Worm (Caenorhabditis elegans) whole organism, young adult: Measurements from ENCODE around the gene DH11.5.

Experiments
- B0261.1 ChIP-seq: sonication (generic microtip); optimal IDR thresholded peaks from 2 replicates; lab custom pipeline; 2016; ENCODE audit warnings: mild to moderate bottlenecking, missing genetic modification characterization, moderate library complexity, missing compliant biosample characterization
- F23B12.7 ChIP-seq: sonication (generic microtip); optimal IDR thresholded peaks from 2 replicates; lab custom pipeline; 2017; ENCODE audit warnings: missing genetic modification characterization, mild to moderate bottlenecking, missing compliant biosample characterization, antibody characterized with exemption, moderate library complexity; ENCODE audit not compliant: insufficient read depth
- F52B5.7 ChIP-seq: sonication (generic microtip); optimal IDR thresholded peaks from 2 replicates; lab custom pipeline; 2016; ENCODE audit warnings: mild to moderate bottlenecking, missing genetic modification characterization, missing compliant biosample characterization
- F57A8.1 ChIP-seq: fragments of 200-800 bp; sonication (Bioruptor generic); optimal IDR thresholded peaks from 2 replicates; lab custom pipeline; 2018; ENCODE audit warnings: mild to moderate bottlenecking, missing genetic modification characterization, moderate library complexity, missing compliant biosample characterization
- K11D2.4 ChIP-seq: fragments of 200-800 bp; sonication (Bioruptor generic); IDR thresholded peaks from 2 replicates; pipeline ENCODE4 v1.3.6; 2022; ENCODE audit warnings: missing genetic modification reagents, missing genetic modification characterization, missing compliant biosample characterization
- Y56A3A.18 ChIP-seq: fragments of 200-800 bp; sonication (Bioruptor generic); IDR thresholded peaks from 2 replicates; pipeline ENCODE4 v1.3.6; 2022; ENCODE audit warnings: missing genetic modification reagents, missing genetic modification characterization, missing compliant biosample characterization
- attf-3 ChIP-seq: fragments of 200-800 bp; sonication (Bioruptor generic); conservative IDR thresholded peaks from 2 replicates; pipeline ENCODE4 v1.3.6; 2022; ENCODE audit warnings: missing genetic modification reagents, missing genetic modification characterization, missing compliant biosample characterization
- attf-6 ChIP-seq: fragments of 200-800 bp; sonication (Bioruptor generic); IDR thresholded peaks from 2 replicates; pipeline ENCODE4 v1.3.6; 2022; ENCODE audit warnings: missing genetic modification reagents, missing genetic modification characterization, missing compliant biosample characterization
- bed-2 ChIP-seq: fragments of 200-800 bp; sonication (Bioruptor generic); IDR thresholded peaks from 2 replicates; pipeline ENCODE4 v1.3.6; 2022; ENCODE audit warnings: missing genetic modification reagents, missing genetic modification characterization, missing compliant biosample characterization
- ccch-3 ChIP-seq: fragments of 200-800 bp; sonication (Bioruptor generic); optimal IDR thresholded peaks from 2 replicates; lab custom pipeline; 2018; ENCODE audit warnings: mild to moderate bottlenecking, missing genetic modification characterization, missing compliant biosample characterization
- ceh-100 ChIP-seq: fragments of 200-800 bp; sonication (Bioruptor generic); IDR thresholded peaks from 2 replicates; pipeline ENCODE4 v1.3.6; 2022; ENCODE audit warnings: missing genetic modification reagents, missing genetic modification characterization, missing compliant biosample characterization
- die-1 ChIP-seq: sonication (generic microtip); optimal IDR thresholded peaks from 2 replicates; lab custom pipeline; 2016; ENCODE audit warnings: missing genotype, mild to moderate bottlenecking, missing genetic modification characterization, missing compliant biosample characterization
- dox-1 ChIP-seq: fragments of 200-800 bp; sonication (Bioruptor generic); IDR thresholded peaks from 2 replicates; pipeline ENCODE4 v1.3.6; 2022; ENCODE audit warnings: missing genetic modification reagents, missing genetic modification characterization, missing compliant biosample characterization
- efl-1 ChIP-seq: fragments of 150-350 bp; optimal IDR thresholded peaks from 2 replicates; lab custom pipeline; 2014; ENCODE audit warnings: missing biosample characterization, missing genetic modification reagents, missing genetic modification characterization
- ets-4 ChIP-seq: fragments of 200-800 bp; sonication (Bioruptor generic); optimal IDR thresholded peaks from 2 replicates; lab custom pipeline; 2018; ENCODE audit warnings: mild to moderate bottlenecking, missing genetic modification characterization, missing compliant biosample characterization
- fkh-3 ChIP-seq: sonication (generic microtip); optimal IDR thresholded peaks from 2 replicates; lab custom pipeline; 2016; ENCODE audit warnings: mild to moderate bottlenecking, missing genetic modification characterization, missing compliant biosample characterization
- hlh-12 ChIP-seq: sonication (generic microtip); optimal IDR thresholded peaks from 2 replicates; lab custom pipeline; 2016; ENCODE audit warnings: missing genetic modification characterization, missing compliant biosample characterization
- let-607 ChIP-seq, 2 experiments: fragments of 200-800 bp in 1 of 2; sonication (Bioruptor generic) in 1 of 2; sonication (generic microtip) in 1 of 2; optimal IDR thresholded peaks; 2 replicates each; lab custom pipeline; 2016 to 2018; ENCODE audit warnings: mild to moderate bottlenecking in 2 of 2, missing compliant biosample characterization in 2 of 2, missing genetic modification characterization in 2 of 2, moderate library complexity in 2 of 2, missing genotype in 1 of 2
- lin-26 ChIP-seq: fragments of 200-800 bp; sonication (Bioruptor generic); IDR thresholded peaks from 2 replicates; pipeline ENCODE4 v1.3.6; 2022; ENCODE audit warnings: missing genetic modification reagents, missing genetic modification characterization, missing compliant biosample characterization
- lin-35 ChIP-seq, 3 experiments: fragments of 150-350 bp in 2 of 3; sonication (generic microtip) in 1 of 3; optimal IDR thresholded peaks; 2 replicates each; lab custom pipeline; 2014 to 2018; ENCODE audit warnings: missing biosample characterization in 3 of 3, missing genetic modification characterization in 3 of 3, missing genetic modification reagents in 3 of 3
- lin-40 ChIP-seq: sonication (generic microtip); optimal IDR thresholded peaks from 2 replicates; lab custom pipeline; 2016; ENCODE audit warnings: missing genetic modification characterization, mild to moderate bottlenecking, missing compliant biosample characterization, missing genotype, missing genetic modification reagents
- lsl-1 ChIP-seq: fragments of 200-800 bp; sonication (Bioruptor generic); optimal IDR thresholded peaks from 2 replicates; lab custom pipeline; 2018; ENCODE audit warnings: mild to moderate bottlenecking, missing genetic modification characterization, moderate library complexity, missing compliant biosample characterization
- madf-6 ChIP-seq: fragments of 200-800 bp; sonication (Bioruptor generic); IDR thresholded peaks from 2 replicates; pipeline ENCODE4 v1.3.6; 2022; ENCODE audit warnings: missing genetic modification reagents, missing genetic modification characterization, missing compliant biosample characterization
- madf-8 ChIP-seq: fragments of 200-800 bp; sonication (Bioruptor generic); conservative IDR thresholded peaks from 2 replicates; pipeline ENCODE4 v1.3.6; 2022; ENCODE audit warnings: missing genetic modification reagents, missing genetic modification characterization, missing compliant biosample characterization
- mes-4 ChIP-seq: sonication (generic microtip); optimal IDR thresholded peaks from 2 replicates; lab custom pipeline; 2016; ENCODE audit warnings: missing genotype, missing genetic modification characterization, missing compliant biosample characterization
- mxl-1 ChIP-seq: sonication (generic microtip); optimal IDR thresholded peaks from 2 replicates; lab custom pipeline; 2016; ENCODE audit warnings: missing genetic modification characterization, missing compliant biosample characterization
- nfya-1 ChIP-seq: sonication (generic microtip); optimal IDR thresholded peaks from 2 replicates; lab custom pipeline; 2017; ENCODE audit warnings: antibody characterized with exemption, missing compliant biosample characterization, missing genetic modification characterization, borderline replicate concordance; ENCODE audit not compliant: insufficient read depth
- nfya-2 ChIP-seq: fragments of 200-800 bp; sonication (Bioruptor generic); IDR thresholded peaks from 2 replicates; pipeline ENCODE4 v1.3.6; 2022; ENCODE audit warnings: missing genetic modification reagents, missing genetic modification characterization, missing compliant biosample characterization
- nhr-80 ChIP-seq: sonication (generic microtip); optimal IDR thresholded peaks from 2 replicates; lab custom pipeline; 2016; ENCODE audit warnings: missing genetic modification characterization, missing compliant biosample characterization
- pha-4 ChIP-seq: fragments of 150-350 bp; sonication (generic microtip); optimal IDR thresholded peaks from 2 replicates; lab custom pipeline; 2014; ENCODE audit warnings: missing biosample characterization, missing genetic modification reagents, missing genetic modification characterization
- repo-1 ChIP-seq: sonication (generic microtip); optimal IDR thresholded peaks from 2 replicates; lab custom pipeline; 2017; ENCODE audit warnings: mild to moderate bottlenecking, missing genetic modification characterization, missing compliant biosample characterization
- snpc-1.3 ChIP-seq: sonication (generic microtip); optimal IDR thresholded peaks from 2 replicates; lab custom pipeline; 2017; ENCODE audit warnings: missing genetic modification characterization, mild to moderate bottlenecking, missing compliant biosample characterization, antibody characterized with exemption, moderate library complexity, missing genotype, missing genetic modification reagents; ENCODE audit not compliant: insufficient read depth
- snpc-3.4 ChIP-seq: sonication (generic microtip); optimal IDR thresholded peaks from 2 replicates; lab custom pipeline; 2017; ENCODE audit warnings: missing genetic modification characterization, mild to moderate bottlenecking, missing compliant biosample characterization, antibody characterized with exemption, moderate library complexity, missing genotype, missing genetic modification reagents
- snpc-4 ChIP-seq, 5 experiments: fragments of 150-350 bp in 1 of 5; sonication (generic microtip) in 4 of 5; optimal IDR thresholded peaks; 2 replicates each; lab custom pipeline; 2014 to 2018; ENCODE audit warnings: missing genetic modification characterization in 5 of 5, missing biosample characterization in 3 of 5, antibody characterized with exemption in 2 of 5, mild to moderate bottlenecking in 2 of 5, missing compliant biosample characterization in 2 of 5, missing genotype in 2 of 5, moderate library complexity in 2 of 5, missing genetic modification reagents in 1 of 5
- unc-130 ChIP-seq: sonication (generic microtip); optimal IDR thresholded peaks from 2 replicates; lab custom pipeline; 2016; ENCODE audit warnings: missing genetic modification reagents, missing genetic modification characterization, missing compliant biosample characterization
- ztf-18 ChIP-seq: sonication (generic microtip); optimal IDR thresholded peaks from 2 replicates; lab custom pipeline; 2016; ENCODE audit warnings: missing genotype, mild to moderate bottlenecking, missing genetic modification characterization, missing compliant biosample characterization

Gene DH11.5

DNA sequence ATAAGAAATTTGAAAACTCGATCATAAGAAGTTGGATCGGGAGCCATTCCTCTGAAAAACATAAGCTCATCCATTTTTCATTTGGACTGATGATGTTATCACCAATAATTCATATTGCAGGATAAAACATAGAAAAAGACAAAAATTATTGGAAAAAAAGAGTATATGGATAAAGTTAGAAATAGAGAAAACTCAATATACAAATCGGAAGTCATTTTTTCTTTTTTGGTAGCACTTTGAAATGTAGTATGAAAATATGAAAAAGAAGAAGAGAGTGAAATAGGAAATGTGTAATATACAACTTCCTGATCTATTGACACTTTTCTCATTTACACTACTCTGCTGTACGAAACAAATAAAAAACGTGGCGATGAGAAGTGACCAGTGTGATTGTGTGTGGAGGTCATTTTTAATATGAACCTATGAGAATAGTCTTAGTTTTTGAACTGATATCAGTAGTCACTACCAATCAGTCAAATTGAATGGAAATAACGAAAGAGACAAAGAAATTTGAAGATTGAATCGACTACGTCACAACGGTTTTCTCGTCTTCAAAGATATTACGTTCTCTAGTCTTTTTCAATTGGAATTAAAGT lies 29.5 kb upstream of the DH11.5 start, which contains the start of gene ZK669.5:
Gene ZK669.5 (minus strand): TSS at position 51 of the 596 bp plus-strand sequence.
- TF ChIP-seq dox-1 = no peak
- no peak for TF ChIP-seq die-1 (tag; lab: Kevin White, UChicago)
- TF ChIP-seq snpc-3.4 (tag; lab: Kevin White, UChicago) = no peak
- TF ChIP-seq ceh-100 (GFP tag; lab: Robert Waterston, UW) = no peak
- no peak for TF ChIP-seq lin-40
- TF ChIP-seq mxl-1 = no peak
- no peak for TF ChIP-seq lin-26 (GFP tag; lab: Robert Waterston, UW)

- no peak for TF ChIP-seq madf-6 (GFP tag; lab: Robert Waterston, UW)
- no peak for TF ChIP-seq nfya-2 (GFP tag; lab: Robert Waterston, UW)
- TF ChIP-seq, all 124 proteins: peak for 0
These were observed 28.1 kb upstream of the DH11.5 start for ce11 chrII:7948278-7948677.

DNA sequence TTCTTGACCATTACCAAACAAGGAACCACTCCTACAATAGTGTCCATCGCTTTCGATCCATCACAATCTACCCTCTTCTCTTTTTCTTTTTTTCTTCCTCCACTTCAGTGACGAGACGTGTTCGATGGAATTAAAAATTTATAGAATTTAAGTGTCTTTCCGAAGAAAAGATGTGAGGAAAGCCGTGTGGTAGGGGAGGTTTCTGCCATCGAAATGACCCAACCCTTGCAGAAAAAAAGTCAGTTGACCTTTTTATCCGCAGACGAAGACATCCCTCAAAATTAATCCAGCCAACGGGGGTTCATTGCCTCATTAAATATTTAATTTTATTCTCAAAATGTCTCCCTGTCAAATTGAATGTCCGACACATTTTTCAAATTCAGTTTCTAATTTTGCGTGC lies 20.9 kb upstream of the DH11.5 start:
- TF ChIP-seq nhr-80 (tag; lab: Kevin White, UChicago) (no peak), lsl-1 (GFP tag; lab: Kevin White, UChicago) (no peak), F52B5.7 (tag; lab: Kevin White, UChicago) (no peak), nfya-1 (tag; lab: Kevin White, UChicago) (no peak), attf-6 (no peak), lin-40 (no peak), efl-1 (GFP tag; lab: Kevin White, UChicago) (no peak), snpc-4 (GFP tag; optimal IDR thresholded peaks at IDR 0.05; lab: Kevin White, UChicago) (no peak), snpc-4 (tag; optimal IDR thresholded peaks at IDR 0.05; lab: Kevin White, UChicago) (no peak)
- TF ChIP-seq, all 124 proteins: peak for 0

DNA sequence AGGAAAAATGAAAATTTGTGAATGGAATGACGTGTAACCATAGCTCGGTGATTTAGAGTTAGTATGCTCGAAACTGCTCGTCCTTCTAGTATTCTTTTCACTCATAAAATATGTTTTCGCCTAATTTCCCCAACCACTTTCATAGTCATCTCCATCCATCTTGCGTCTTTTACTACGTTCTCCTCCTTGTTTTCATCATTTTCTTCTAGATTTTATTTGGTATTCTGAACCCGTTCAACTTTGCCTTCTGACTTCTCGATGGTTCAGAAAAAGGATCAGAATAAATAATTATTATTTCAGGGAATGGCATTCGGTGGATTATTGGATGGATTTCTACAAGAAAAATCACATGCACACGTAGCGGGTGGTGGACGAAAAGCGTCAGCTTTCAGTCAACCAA lies 17.9 kb upstream of the DH11.5 start, which contains the start of gene C04H4.1:
Gene C04H4.1 (plus strand): TSS at position 301 of the 400 bp plus-strand sequence.
- TF ChIP-seq repo-1 = no peak
- TF ChIP-seq F23B12.7 (tag; lab: Kevin White, UChicago) = no peak
- TF ChIP-seq F57A8.1 (GFP tag; lab: Kevin White, UChicago) = no peak
- no peak for TF ChIP-seq fkh-3 (tag; lab: Kevin White, UChicago)
- TF ChIP-seq hlh-12 = no peak
- TF ChIP-seq Y56A3A.18 (GFP tag; lab: Robert Waterston, UW) = no peak
- no peak for TF ChIP-seq lin-35 (GFP tag; optimal IDR thresholded peaks at IDR 0.05; lab: Kevin White, UChicago)
- TF ChIP-seq K11D2.4 = no peak
- no peak for TF ChIP-seq ccch-3 (GFP tag; lab: Kevin White, UChicago)
- TF ChIP-seq pha-4 (tag; lab: Kevin White, UChicago) = no peak

DNA sequence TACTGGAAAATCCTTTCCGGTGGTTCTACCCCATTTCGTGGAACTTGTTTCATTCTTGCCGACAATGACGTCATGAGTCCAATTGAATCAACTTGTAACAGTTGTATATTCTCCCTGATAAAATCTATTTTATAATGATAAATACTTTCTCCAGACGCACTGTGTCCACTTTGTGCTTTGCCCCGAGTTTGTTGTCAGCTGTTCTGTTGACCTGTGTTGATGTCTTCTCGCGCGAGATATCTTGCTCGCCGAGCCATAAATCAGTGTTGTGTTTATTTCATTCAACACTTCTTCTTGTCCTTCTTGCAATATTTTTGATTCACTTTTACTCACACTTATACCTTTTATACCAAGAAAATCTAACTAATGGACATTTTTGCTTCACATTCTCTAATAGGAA lies 14.2 kb upstream of the DH11.5 start:
- no peak for TF ChIP-seq ztf-18 (tag; lab: Kevin White, UChicago)
- no peak for TF ChIP-seq attf-3 (GFP tag; lab: Robert Waterston, UW)
- TF ChIP-seq Y56A3A.18 (GFP tag; lab: Robert Waterston, UW) = no peak
- no peak for TF ChIP-seq lsl-1 (GFP tag; lab: Kevin White, UChicago)
- no peak for TF ChIP-seq madf-8 (GFP tag; lab: Robert Waterston, UW)
- no peak for TF ChIP-seq ets-4 (GFP tag; lab: Kevin White, UChicago)
- no peak for TF ChIP-seq snpc-1.3 (tag; lab: Kevin White, UChicago)
- no peak for TF ChIP-seq F23B12.7 (tag; lab: Kevin White, UChicago)
- no peak for TF ChIP-seq let-607 (tag; optimal IDR thresholded peaks at IDR 0.05; lab: Kevin White, UChicago)
- no peak for TF ChIP-seq B0261.1
- TF ChIP-seq mes-4 = no peak
- no peak for TF ChIP-seq bed-2 (GFP tag; lab: Robert Waterston, UW)
- TF ChIP-seq lin-35 (GFP tag; optimal IDR thresholded peaks at IDR 0.05; lab: Kevin White, UChicago) = no peak
- TF ChIP-seq unc-130 (GFP tag; lab: Kevin White, UChicago) = no peak
